Worm (Caenorhabditis elegans) whole organism, L4 larva: ENCODE data around the gene ost-1.

Source experiments
- Y75B8A.6 ChIP-seq: fragments of 200-800 bp; sonication (Bioruptor generic); IDR thresholded peaks from 2 replicates; pipeline ENCODE4 v1.3.6; 2022; ENCODE audit warnings: missing genetic modification reagents, missing genetic modification characterization, missing compliant biosample characterization
- ZK337.2 ChIP-seq: fragments of 200-800 bp; sonication (Bioruptor generic); IDR thresholded peaks from 2 replicates; pipeline ENCODE4 v1.3.6; 2022; ENCODE audit warnings: missing genetic modification reagents, missing genetic modification characterization, missing compliant biosample characterization
- aha-1 ChIP-seq: fragments of 150-350 bp; peaks from one replicate; lab custom pipeline; 2014; ENCODE audit warnings: missing biosample characterization, missing genetic modification characterization
- ama-1 ChIP-seq: fragments of 150-350 bp; optimal IDR thresholded peaks from 2 replicates; lab custom pipeline; 2014; ENCODE audit warnings: inconsistent platforms, mixed read lengths
- attf-4 ChIP-seq: sonication (generic microtip); optimal IDR thresholded peaks from 3 replicates; lab custom pipeline; 2017; ENCODE audit warnings: missing biosample characterization, missing genetic modification characterization
- ceh-28 ChIP-seq: fragments of 150-350 bp; optimal IDR thresholded peaks from 2 replicates; lab custom pipeline; 2014; ENCODE audit warnings: missing biosample characterization, missing genetic modification reagents, missing genetic modification characterization
- ceh-82 ChIP-seq: sonication (generic microtip); optimal IDR thresholded peaks from 2 replicates; lab custom pipeline; 2017; ENCODE audit warnings: missing biosample characterization, missing genetic modification characterization
- cey-2 ChIP-seq: sonication (generic microtip); optimal IDR thresholded peaks from 3 replicates; lab custom pipeline; 2017; ENCODE audit warnings: missing genetic modification characterization, mild to moderate bottlenecking, missing compliant biosample characterization, antibody characterized with exemption, borderline replicate concordance; ENCODE audit not compliant: insufficient read depth
- ctbp-1 ChIP-seq: fragments of 200-800 bp; sonication (Bioruptor generic); IDR thresholded peaks from 2 replicates; pipeline ENCODE4 v1.3.6; 2022; ENCODE audit warnings: missing genetic modification reagents, missing genetic modification characterization, missing compliant biosample characterization
- daf-16 ChIP-seq, 3 experiments: sonication (generic microtip); optimal IDR thresholded peaks; 2 replicates each; lab custom pipeline; 2016 to 2017; ENCODE audit warnings: missing genetic modification characterization in 3 of 3, missing genetic modification reagents in 3 of 3, mild to moderate bottlenecking in 2 of 3, missing compliant biosample characterization in 2 of 3, missing biosample characterization in 1 of 3, moderate library complexity in 1 of 3
- daf-8 ChIP-seq: fragments of 200-800 bp; sonication (Bioruptor generic); IDR thresholded peaks from 2 replicates; pipeline ENCODE4 v1.3.6; 2022; ENCODE audit warnings: missing genetic modification characterization, missing compliant biosample characterization
- duxl-1 ChIP-seq: sonication (generic microtip); optimal IDR thresholded peaks from 2 replicates; lab custom pipeline; 2016; ENCODE audit warnings: mild to moderate bottlenecking, missing genetic modification characterization, moderate library complexity, missing compliant biosample characterization; ENCODE audit not compliant: poor library complexity
- dve-1 ChIP-seq: sonication (generic microtip); optimal IDR thresholded peaks from 2 replicates; lab custom pipeline; 2017; ENCODE audit warnings: antibody characterized with exemption, mild to moderate bottlenecking, missing genetic modification characterization, missing compliant biosample characterization; ENCODE audit not compliant: insufficient read depth
- egl-43 ChIP-seq: fragments of 200-800 bp; sonication (Bioruptor generic); IDR thresholded peaks from 2 replicates; pipeline ENCODE4 v1.3.6; 2022; ENCODE audit warnings: missing genetic modification reagents, missing genetic modification characterization, missing compliant biosample characterization
- hif-1 ChIP-seq, 2 experiments: sonication (generic microtip); optimal IDR thresholded peaks; 2 replicates each; lab custom pipeline; 2016 to 2017; ENCODE audit warnings: missing compliant biosample characterization in 2 of 2, missing genetic modification characterization in 2 of 2, missing genetic modification reagents in 2 of 2, missing genotype in 2 of 2, mild to moderate bottlenecking in 1 of 2
- hlh-11 ChIP-seq: fragments of 200-800 bp; sonication (Bioruptor generic); optimal IDR thresholded peaks from 2 replicates; lab custom pipeline; 2018; ENCODE audit warnings: mild to moderate bottlenecking, missing genetic modification characterization, missing compliant biosample characterization
- hlh-30 ChIP-seq: sonication (generic microtip); optimal IDR thresholded peaks from 2 replicates; lab custom pipeline; 2017; ENCODE audit warnings: antibody characterized with exemption, mild to moderate bottlenecking, missing genetic modification characterization, missing compliant biosample characterization; ENCODE audit not compliant: insufficient read depth
- lsy-2 ChIP-seq, 2 experiments: fragments of 150-350 bp in 1 of 2; sonication (generic microtip) in 1 of 2; optimal IDR thresholded peaks; 2 replicates each; lab custom pipeline; 2014 to 2017; ENCODE audit warnings: missing biosample characterization in 2 of 2, missing genetic modification characterization in 2 of 2
- mes-2 ChIP-seq: sonication (generic microtip); optimal IDR thresholded peaks from 2 replicates; lab custom pipeline; 2016; ENCODE audit warnings: missing genotype, mild to moderate bottlenecking, missing genetic modification characterization, missing compliant biosample characterization; ENCODE audit not compliant: poor library complexity, severe bottlenecking
- mxl-3 ChIP-seq: fragments of 200-800 bp; sonication (Bioruptor generic); optimal IDR thresholded peaks from 2 replicates; lab custom pipeline; 2018; ENCODE audit warnings: mild to moderate bottlenecking, missing genetic modification characterization, missing compliant biosample characterization
- nhr-11 ChIP-seq: fragments of 150-350 bp; optimal IDR thresholded peaks from 2 replicates; lab custom pipeline; 2014; ENCODE audit warnings: missing biosample characterization, missing genetic modification characterization
- nhr-237 ChIP-seq: sonication (generic microtip); optimal IDR thresholded peaks from 2 replicates; lab custom pipeline; 2017; ENCODE audit warnings: missing biosample characterization, missing genetic modification characterization
- nhr-42 ChIP-seq: fragments of 200-800 bp; sonication (Bioruptor generic); IDR thresholded peaks from 2 replicates; pipeline ENCODE4 v1.3.6; 2022; ENCODE audit warnings: missing genetic modification characterization, missing compliant biosample characterization
- nhr-48 ChIP-seq: sonication (generic microtip); optimal IDR thresholded peaks from 2 replicates; lab custom pipeline; 2016; ENCODE audit warnings: mild to moderate bottlenecking, missing genetic modification characterization, missing compliant biosample characterization
- pha-4 ChIP-seq, 2 experiments: fragments of 150-350 bp in 1 of 2; fragments of 200-800 bp in 1 of 2; sonication (Bioruptor generic) in 1 of 2; IDR thresholded peaks in 1 of 2; optimal IDR thresholded peaks in 1 of 2; 2 replicates each; pipeline versions ENCODE4 v1.3.6 to Lab custom; 2014 to 2022; ENCODE audit warnings: missing genetic modification characterization in 2 of 2, missing genetic modification reagents in 2 of 2, missing biosample characterization in 1 of 2, missing compliant biosample characterization in 1 of 2
- pqm-1 ChIP-seq: sonication (generic microtip); optimal IDR thresholded peaks from 2 replicates; lab custom pipeline; 2017; ENCODE audit warnings: missing biosample characterization, missing genetic modification characterization
- set-16 ChIP-seq: fragments of 200-800 bp; sonication (Bioruptor generic); IDR thresholded peaks from 2 replicates; pipeline ENCODE4 v1.3.6; 2022; ENCODE audit warnings: missing genetic modification reagents, missing genetic modification characterization, missing compliant biosample characterization
- snpc-1.2 ChIP-seq: fragments of 200-800 bp; sonication (Bioruptor generic); IDR thresholded peaks from 2 replicates; pipeline ENCODE4 v1.3.6; 2022; ENCODE audit warnings: missing genetic modification reagents, missing genetic modification characterization, missing compliant biosample characterization
- spr-3 ChIP-seq: fragments of 200-800 bp; sonication (Bioruptor generic); optimal IDR thresholded peaks from 2 replicates; lab custom pipeline; 2018; ENCODE audit warnings: mild to moderate bottlenecking, missing genetic modification characterization, missing compliant biosample characterization
- tra-1 ChIP-seq: fragments of 200-800 bp; sonication (Bioruptor generic); IDR thresholded peaks from 2 replicates; pipeline ENCODE4 v1.3.6; 2022; ENCODE audit warnings: missing genetic modification reagents, missing genetic modification characterization, missing compliant biosample characterization
- unc-130 ChIP-seq: sonication (generic microtip); optimal IDR thresholded peaks from 2 replicates; lab custom pipeline; 2016; ENCODE audit warnings: missing genetic modification reagents, missing genetic modification characterization, missing compliant biosample characterization
- zfp-2 ChIP-seq: sonication (generic microtip); optimal IDR thresholded peaks from 2 replicates; lab custom pipeline; 2016; ENCODE audit warnings: mild to moderate bottlenecking, missing genetic modification characterization, missing compliant biosample characterization
- zip-11 ChIP-seq: fragments of 200-800 bp; sonication (Bioruptor generic); IDR thresholded peaks from 2 replicates; pipeline ENCODE4 v1.3.6; 2022; ENCODE audit warnings: missing genetic modification characterization, missing compliant biosample characterization
- zip-2 ChIP-seq: fragments of 150-350 bp; optimal IDR thresholded peaks from 2 replicates; lab custom pipeline; 2014; ENCODE audit warnings: missing biosample characterization, missing genetic modification characterization
- ztf-7 ChIP-seq: fragments of 150-350 bp; optimal IDR thresholded peaks from 2 replicates; lab custom pipeline; 2014; ENCODE audit warnings: missing biosample characterization, missing genetic modification characterization

The ost-1 gene

ce11 chrIV:1121511-1121910, 14.3 kb downstream of the ost-1 start:
- TF ChIP-seq snpc-1.2 (GFP tag; lab: Robert Waterston, UW) = no peak
- 0 out of 2 replicates have a peak, but pooled peaks have one; percentile 37 for TF ChIP-seq egl-43 (GFP tag; lab: Robert Waterston, UW)
- no peak for TF ChIP-seq cey-2 (tag; lab: Kevin White, UChicago)
- peak; percentile 91 for TF ChIP-seq set-16 (GFP tag; lab: Robert Waterston, UW)
- TF ChIP-seq ama-1 (lab: Kevin White, UChicago) = no peak
- TF ChIP-seq lsy-2 (tag; optimal IDR thresholded peaks at IDR 0.05; lab: Kevin White, UChicago) = no peak
- TF ChIP-seq ctbp-1 (GFP tag; lab: Robert Waterston, UW) = no peak
- TF ChIP-seq duxl-1 (tag; lab: Kevin White, UChicago) = no peak
- no peak for TF ChIP-seq hlh-30 (tag; lab: Kevin White, UChicago)
- no peak for TF ChIP-seq daf-8 (GFP tag; lab: Robert Waterston, UW)
- no peak for TF ChIP-seq hlh-11 (tag; lab: Kevin White, UChicago)
- TF ChIP-seq zfp-2 (tag; lab: Kevin White, UChicago) = no peak

- TF ChIP-seq set-16 (GFP tag; lab: Robert Waterston, UW) (peak; percentile 37; the same call in 1 of the 2 replicates), zip-2 (tag; lab: Kevin White, UChicago) (no peak)
Observed at ce11 chrIV:1123357-1123756, 16.2 kb downstream of the ost-1 start.

- TF ChIP-seq nhr-237 (tag; lab: Kevin White, UChicago) (no peak), mxl-3 (no peak), mes-2 (no peak), spr-3 (GFP tag; lab: Kevin White, UChicago) (no peak), nhr-48 (no peak), nhr-42 (GFP tag; lab: Robert Waterston, UW) (no peak), hif-1 (tag; optimal IDR thresholded peaks at IDR 0.05; lab: Kevin White, UChicago) (no peak), dve-1 (tag; lab: Kevin White, UChicago) (no peak), pqm-1 (no peak), nhr-11 (tag; lab: Kevin White, UChicago) (no peak), aha-1 (tag; lab: Kevin White, UChicago) (no peak), ceh-82 (tag; lab: Kevin White, UChicago) (no peak), egl-43 (GFP tag; lab: Robert Waterston, UW) (no peak), daf-16 (GFP tag; optimal IDR thresholded peaks at IDR 0.05; lab: Kevin White, UChicago) (no peak), daf-16 (tag; optimal IDR thresholded peaks at IDR 0.05; lab: Kevin White, UChicago) (no peak), zip-11 (GFP tag; lab: Robert Waterston, UW) (no peak), snpc-1.2 (GFP tag; lab: Robert Waterston, UW) (no peak), unc-130 (GFP tag; lab: Kevin White, UChicago) (no peak), zip-2 (tag; lab: Kevin White, UChicago) (no peak), tra-1 (GFP tag; lab: Robert Waterston, UW) (no peak), ztf-7 (no peak)
Observed at ce11 chrIV:1124741-1125140, 17.5 kb downstream of the ost-1 start, which contains the start of gene perm-4. Gene perm-4 (minus strand): TSS chrIV:1125107.

ce11 chrIV:1126490-1126889, 19.3 kb downstream of the ost-1 start, which contains the start of gene perm-2:
Gene perm-2 (plus strand): TSS chrIV:1126790.
- TF ChIP-seq ceh-28 (tag; lab: Kevin White, UChicago) = no peak
- TF ChIP-seq Y75B8A.6 (GFP tag; lab: Robert Waterston, UW) = no peak
- no peak for TF ChIP-seq ctbp-1 (GFP tag; lab: Robert Waterston, UW)
- TF ChIP-seq attf-4 (tag; lab: Kevin White, UChicago) = no peak
- TF ChIP-seq daf-16 (GFP tag; optimal IDR thresholded peaks at IDR 0.05; lab: Kevin White, UChicago) = no peak
- no peak for TF ChIP-seq daf-16 (tag; optimal IDR thresholded peaks at IDR 0.05; lab: Kevin White, UChicago)
- TF ChIP-seq zip-2 (tag; lab: Kevin White, UChicago) = no peak
- TF ChIP-seq ZK337.2 (GFP tag; lab: Robert Waterston, UW) = no peak
- TF ChIP-seq pha-4 (GFP tag; IDR thresholded peaks at IDR 0.05; lab: Robert Waterston, UW) = no peak
- TF ChIP-seq pha-4 (tag; optimal IDR thresholded peaks at IDR 0.05; lab: Kevin White, UChicago) = no peak
